Worm (Caenorhabditis elegans): ENCODE results near the gene F13D12.10.
A peak's percentile ranks its signal among the peaks of the same experiment; 100 is the strongest.

Gene F13D12.10

ce11 chrII:11751615-11752174, 38.1 kb downstream of the F13D12.10 start (continued):
- TF ChIP-seq hmg-1.1 (GFP tag; IDR thresholded peaks at IDR 0.05) (0 out of 2 replicates have a peak, but pooled peaks have one; percentile 48), ZK546.5 (tag; optimal IDR thresholded peaks at IDR 0.05) (no peak), sdz-12 (GFP tag; optimal IDR thresholded peaks at IDR 0.05) (no peak), ceh-62 (tag; optimal IDR thresholded peaks at IDR 0.05) (no peak), nhr-10 (tag; optimal IDR thresholded peaks at IDR 0.05) (no peak), hlh-30 (tag; optimal IDR thresholded peaks at IDR 0.05; ENCODE audit: insufficient read depth) (no peak), ama-1 (optimal IDR thresholded peaks at IDR 0.05) (no peak), rbr-2 (tag; optimal IDR thresholded peaks at IDR 0.05) (peak; percentile 13), dpl-1 (GFP tag; optimal IDR thresholded peaks at IDR 0.05) (no peak), cey-2 (tag; optimal IDR thresholded peaks at IDR 0.05; ENCODE audit: borderline replicate concordance, insufficient read depth) (no peak), T20F7.1 (GFP tag; optimal IDR thresholded peaks at IDR 0.05) (no peak), dmd-9 (GFP tag; IDR thresholded peaks at IDR 0.05) (no peak), mep-1 (tag; optimal IDR thresholded peaks at IDR 0.05) (peak; percentile 64), zip-11 (GFP tag; IDR thresholded peaks at IDR 0.05) (no peak), zag-1 (tag; optimal IDR thresholded peaks at IDR 0.05) (no peak), F44E2.7 (GFP tag; IDR thresholded peaks at IDR 0.05) (no peak), jun-1 (tag; optimal IDR thresholded peaks at IDR 0.05) (no peak), saeg-2 (GFP tag; IDR thresholded peaks at IDR 0.05) (no peak), daf-16 (GFP tag; optimal IDR thresholded peaks at IDR 0.05) (no peak), daf-16 (tag; optimal IDR thresholded peaks at IDR 0.05) (no peak), aha-1 (tag) (no peak), ceh-82 (tag; optimal IDR thresholded peaks at IDR 0.05) (no peak)

DNA sequence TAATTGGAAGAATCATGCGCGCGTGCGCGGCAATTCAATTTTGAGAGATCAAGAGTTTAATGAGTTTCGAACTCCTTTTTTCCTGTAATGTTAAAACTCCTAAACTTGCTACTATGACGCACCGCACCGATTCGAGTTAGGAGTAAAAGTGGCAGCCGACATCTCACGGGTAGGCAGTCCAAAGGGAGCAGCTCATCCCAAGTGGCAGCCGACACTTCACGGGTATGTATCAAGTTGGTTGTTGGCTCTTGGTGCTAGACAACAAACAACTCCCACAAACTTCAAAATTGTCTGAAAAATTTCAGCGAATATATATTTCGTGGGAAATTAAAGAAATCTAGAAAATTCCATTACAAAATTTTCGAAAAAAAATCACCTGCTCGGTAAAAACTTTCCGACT, 39.6 kb downstream of the F13D12.10 start:
- TF ChIP-seq aha-1 (tag), result peak; percentile 88
- no peak for TF ChIP-seq sdz-12 (GFP tag; optimal IDR thresholded peaks at IDR 0.05)
- 0 out of 2 replicates have a peak, but pooled peaks have one; percentile 17 for TF ChIP-seq egl-43 (GFP tag; IDR thresholded peaks at IDR 0.05)

- TF ChIP-seq mxl-3 (GFP tag; optimal IDR thresholded peaks at IDR 0.05) (no peak), F44E2.7 (GFP tag; IDR thresholded peaks at IDR 0.05) (no peak), lim-7 (GFP tag; IDR thresholded peaks at IDR 0.05) (peak; percentile 89), snpc-4 (tag; optimal IDR thresholded peaks at IDR 0.05) (no peak), hlh-11 (tag; optimal IDR thresholded peaks at IDR 0.05) (peak; percentile 55), ceh-20 (GFP tag; IDR thresholded peaks at IDR 0.05) (0 out of 2 replicates have a peak, but pooled peaks have one; percentile 46), lin-13 (GFP tag; optimal IDR thresholded peaks at IDR 0.05) (peak; percentile 80), rbr-2 (tag; optimal IDR thresholded peaks at IDR 0.05) (no peak), D1046.2 (GFP tag; IDR thresholded peaks at IDR 0.05) (0 out of 2 replicates have a peak, but pooled peaks have one; percentile 40), attf-4 (tag; optimal IDR thresholded peaks at IDR 0.05) (no peak), ces-1 (GFP tag; optimal IDR thresholded peaks at IDR 0.05) (no peak), fos-1 (tag; optimal IDR thresholded peaks at IDR 0.05) (no peak), nhr-10 (tag; optimal IDR thresholded peaks at IDR 0.05) (no peak), zip-2 (tag; optimal IDR thresholded peaks at IDR 0.05) (peak; percentile 37), ceh-28 (tag; optimal IDR thresholded peaks at IDR 0.05) (no peak), dmd-6 (GFP tag; IDR thresholded peaks at IDR 0.05) (peak; percentile 69), ZK546.5 (tag; optimal IDR thresholded peaks at IDR 0.05) (no peak), lin-15B (tag; optimal IDR thresholded peaks at IDR 0.05) (no peak), T20F7.1 (GFP tag; optimal IDR thresholded peaks at IDR 0.05) (peak; percentile 57), hmg-1.1 (GFP tag; IDR thresholded peaks at IDR 0.05) (peak; percentile 79), Y48G9A.11 (GFP tag; IDR thresholded peaks at IDR 0.05) (peak; percentile 75), ceh-32 (tag; optimal IDR thresholded peaks at IDR 0.05; ENCODE audit: poor library complexity) (peak; percentile 51), ceh-44 (GFP tag; IDR thresholded peaks at IDR 0.05) (peak; percentile 65), tra-1 (GFP tag; IDR thresholded peaks at IDR 0.05) (0 out of 2 replicates have a peak, but pooled peaks have one; percentile 43), nhr-42 (GFP tag; IDR thresholded peaks at IDR 0.05) (peak; percentile 76; the same call in 1 of the 2 replicates), ama-1 (optimal IDR thresholded peaks at IDR 0.05) (peak; percentile 90), gei-8 (GFP tag; optimal IDR thresholded peaks at IDR 0.05) (no peak), madf-9 (GFP tag; conservative IDR thresholded peaks at IDR 0.05) (0 out of 2 replicates have a peak, but pooled peaks have one; percentile 2), lir-3 (tag; optimal IDR thresholded peaks at IDR 0.05) (no peak), egl-43 (GFP tag; IDR thresholded peaks at IDR 0.05) (peak; percentile 84), R02D3.7 (tag; optimal IDR thresholded peaks at IDR 0.05) (no peak), daf-16 (GFP tag; optimal IDR thresholded peaks at IDR 0.05) (no peak), daf-16 (tag; optimal IDR thresholded peaks at IDR 0.05) (peak; percentile 50), dmd-9 (GFP tag; IDR thresholded peaks at IDR 0.05) (peak; percentile 55; the same call in 1 of the 2 replicates), mxl-2 (GFP tag; conservative IDR thresholded peaks at IDR 0.05) (no peak)
These were observed 43.1 kb downstream of the F13D12.10 start for ce11 chrII:11756684-11757107.
